Worm (Caenorhabditis elegans): ENCODE measurements around the gene F26A1.1.

DNA sequence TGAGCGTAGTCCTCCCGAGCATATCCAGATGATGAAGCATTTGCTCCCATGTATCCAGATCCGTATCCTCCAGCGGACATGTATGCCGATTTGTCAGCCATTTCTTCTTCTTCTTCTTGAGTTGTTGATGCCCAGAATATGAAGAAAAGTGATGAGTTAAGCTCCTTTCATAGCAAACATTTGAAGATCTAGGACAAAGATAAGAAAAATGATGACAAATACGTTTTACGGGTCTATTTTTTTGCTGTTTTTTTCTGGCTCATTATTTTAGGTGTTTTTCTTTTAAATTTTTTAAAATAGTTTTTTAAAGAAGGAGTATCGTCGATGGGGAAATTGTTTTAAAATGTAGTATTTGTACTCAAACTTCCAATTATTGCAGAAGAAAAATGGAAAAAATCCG lies 20.1 kb upstream of the F26A1.1 start, which contains the start of gene nspd-9:
- TF ChIP-seq dao-5 (tag; optimal IDR thresholded peaks at IDR 0.05) (no peak), W03F9.2 (tag; optimal IDR thresholded peaks at IDR 0.05) (no peak)
